Fruit fly (Drosophila melanogaster) ovary, adult (tissue): Measurements from ENCODE around the gene Ccp84Ae.

ENCODE experiments used
- CG17801 ChIP-seq: fragments of 200-800 bp; optimal IDR thresholded peaks from 2 replicates; lab custom pipeline; 2019; ENCODE audit warnings: missing biosample characterization, mild to moderate bottlenecking, missing genetic modification characterization, moderate library complexity; ENCODE audit not compliant: partially characterized antibody

The Ccp84Ae gene

DNA sequence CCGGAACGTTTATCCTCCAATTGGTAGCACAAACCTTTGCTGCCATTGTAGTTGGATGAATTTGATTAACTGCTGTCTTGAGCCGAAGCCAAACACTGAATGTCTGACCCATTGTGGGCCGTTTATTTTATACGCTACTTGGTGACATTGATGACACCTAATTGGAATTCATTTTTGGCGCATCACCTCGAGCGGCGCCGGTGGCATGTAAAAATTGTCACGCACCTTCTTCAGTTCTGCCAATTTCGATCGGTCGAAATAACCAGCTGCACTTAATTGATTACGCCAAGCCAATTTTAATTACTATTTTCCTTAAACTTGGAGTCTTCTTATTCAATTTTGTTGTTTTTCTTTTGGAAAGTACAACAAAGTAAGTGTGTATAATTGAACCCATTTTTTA lies at the start of gene Ccp84Ae:
Gene Ccp84Ae, minus strand, starts transcription at position 101 of the 400 bp plus-strand sequence.
- TF ChIP-seq CG17801 (GFP tag; lab: Kevin White, UChicago), result no peak

DNA sequence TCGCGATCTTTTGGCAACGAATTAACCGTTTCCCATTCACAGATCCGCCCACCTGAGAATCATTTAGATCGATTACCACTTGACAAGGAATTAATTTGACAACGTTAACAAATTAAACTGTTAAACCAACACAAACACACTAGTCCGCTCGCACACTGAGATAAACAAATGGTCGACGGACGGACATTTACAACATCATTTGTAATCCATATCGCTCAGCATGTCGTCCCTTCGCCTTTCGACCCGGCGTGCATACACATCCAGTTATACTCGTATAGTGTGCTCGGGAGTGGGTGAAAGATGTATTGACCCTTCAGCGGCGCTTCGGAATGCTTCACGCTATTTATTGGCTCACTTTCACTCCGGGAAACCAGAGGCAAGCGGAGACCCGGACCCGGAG lies 44.2 kb upstream of the Ccp84Ae start:
- TF ChIP-seq CG17801 (GFP tag; lab: Kevin White, UChicago), result no peak

DNA sequence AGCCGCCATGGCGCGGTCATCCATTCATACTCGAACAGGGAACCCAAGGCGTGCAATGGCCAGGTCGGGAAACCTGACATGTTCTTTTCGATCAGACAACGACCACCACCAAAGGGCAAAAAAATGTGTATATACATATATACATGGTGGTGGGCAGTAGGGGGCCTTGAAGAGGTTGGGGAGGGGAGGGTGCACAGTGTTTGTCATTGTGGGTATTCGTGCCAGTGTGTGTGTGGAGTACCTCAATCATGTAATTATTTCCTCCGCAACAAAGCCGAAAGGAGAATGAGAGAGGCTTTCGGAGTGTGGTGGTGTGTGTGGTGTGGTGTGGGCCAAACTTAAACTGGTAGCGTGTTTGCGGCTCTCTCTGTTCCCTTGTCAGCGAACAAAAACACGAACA lies 34.6 kb upstream of the Ccp84Ae start:
- TF ChIP-seq CG17801 (GFP tag; lab: Kevin White, UChicago), result no peak

DNA sequence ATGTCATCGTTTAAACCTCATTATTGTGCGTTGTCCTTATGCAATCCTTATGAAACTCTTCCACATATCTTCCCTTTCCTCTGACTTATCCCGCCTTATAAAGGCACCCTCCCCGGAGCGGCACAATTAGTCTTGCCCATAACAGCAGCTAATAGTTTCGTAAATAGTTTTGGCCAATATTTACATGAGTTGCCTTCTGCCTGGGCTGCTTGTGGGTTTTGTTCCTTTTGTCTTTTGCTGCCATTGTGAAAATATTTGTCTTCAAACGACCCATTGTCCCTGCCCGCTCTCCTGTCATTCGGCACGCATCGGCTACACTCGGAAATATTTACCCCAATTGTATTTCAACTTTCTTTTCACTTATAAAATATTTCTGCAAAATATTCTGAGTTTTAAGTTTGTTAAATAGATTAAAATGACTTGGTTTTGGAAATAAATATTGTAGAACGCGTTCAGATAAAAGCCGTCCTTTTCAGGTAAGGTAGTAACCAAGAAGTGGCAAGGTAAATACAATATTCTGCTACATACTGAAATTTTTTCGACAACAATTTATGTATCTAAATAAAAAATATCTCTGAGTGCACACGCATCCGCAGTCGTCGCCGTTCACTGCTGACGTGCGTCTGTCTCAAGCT lies 32.1 kb upstream of the Ccp84Ae start:
- TF ChIP-seq CG17801 (GFP tag; lab: Kevin White, UChicago), result no peak

DNA sequence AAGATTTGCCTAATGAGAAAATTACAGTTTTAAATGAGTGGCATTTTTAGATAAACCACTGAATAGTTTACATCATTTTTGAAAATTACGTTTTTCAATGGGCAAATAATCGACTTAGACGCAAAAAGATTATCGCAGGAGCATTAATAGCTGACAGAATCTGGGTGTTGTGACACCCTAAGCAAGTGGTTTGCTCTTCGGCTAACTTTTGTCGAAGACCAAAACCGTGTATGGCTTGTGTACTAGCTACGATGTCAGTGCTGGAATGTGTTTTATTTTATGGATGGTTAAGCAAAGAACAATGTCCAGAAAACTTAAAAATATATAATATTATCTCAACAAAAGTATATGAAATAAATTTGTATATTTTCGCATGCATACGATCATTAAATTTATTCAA lies 17.3 kb upstream of the Ccp84Ae start:
- no peak for TF ChIP-seq CG17801 (GFP tag; lab: Kevin White, UChicago)

DNA sequence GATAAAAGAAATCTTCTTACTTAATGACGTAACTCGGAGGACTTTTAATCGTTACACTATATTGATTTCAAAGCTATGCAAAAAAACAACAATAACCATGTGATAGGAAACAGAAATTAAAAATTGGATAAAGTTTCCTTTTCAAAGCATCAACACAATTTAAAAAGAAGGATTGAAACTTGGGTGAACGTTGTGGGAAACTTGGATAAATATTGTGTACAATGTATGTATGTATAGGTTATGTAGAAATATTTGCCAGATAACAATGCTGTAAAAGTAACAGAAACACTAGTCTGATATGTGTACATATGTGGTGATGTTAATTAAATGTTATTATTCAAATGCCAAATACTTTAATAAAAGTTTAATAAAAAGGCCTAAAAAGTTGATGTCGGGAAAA lies 14.8 kb upstream of the Ccp84Ae start:
- TF ChIP-seq CG17801 (GFP tag; lab: Kevin White, UChicago), result no peak

DNA sequence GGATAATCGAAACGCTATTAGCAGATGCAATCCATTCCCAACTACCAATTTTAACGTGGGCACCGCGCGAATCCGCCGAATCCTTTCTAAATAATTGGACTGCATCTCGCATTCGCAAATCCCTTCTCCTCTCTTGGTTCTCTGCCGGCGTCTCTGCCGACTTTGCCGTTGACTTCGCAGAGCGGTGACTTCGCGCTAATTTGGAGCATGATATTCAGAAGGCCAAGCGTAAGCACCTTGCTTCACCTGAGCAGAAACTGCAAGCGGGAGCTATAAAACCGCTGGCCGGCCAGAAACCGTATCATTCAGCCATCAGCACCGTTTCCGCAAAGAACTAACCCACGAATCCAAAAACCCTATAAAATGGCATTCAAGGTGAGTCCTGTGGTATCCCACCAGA lies 12.2 kb upstream of the Ccp84Ae start, which contains the start of gene Ccp84Aa:
Gene Ccp84Aa, plus strand, starts transcription at position 301 of the 400 bp plus-strand sequence.
- no peak for TF ChIP-seq CG17801 (GFP tag; lab: Kevin White, UChicago)

DNA sequence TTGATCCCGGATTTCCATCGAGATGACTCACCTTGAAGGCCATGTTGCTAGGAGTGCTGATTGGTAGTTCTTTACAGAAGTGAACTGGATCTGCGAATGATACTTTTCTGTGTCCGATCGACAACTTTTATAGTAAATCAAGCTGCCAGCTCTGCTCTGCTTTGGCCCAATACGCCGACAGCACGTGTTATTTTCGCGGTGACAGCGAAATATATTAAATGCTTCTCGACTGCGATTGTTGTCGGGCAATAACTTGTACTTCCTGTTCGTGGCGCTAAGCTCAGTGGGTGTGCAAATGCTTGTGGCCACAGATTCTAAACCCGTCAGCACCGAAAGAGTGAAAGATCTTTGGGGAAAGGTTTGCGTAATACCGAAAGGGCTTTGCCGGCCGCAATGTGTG lies 11.2 kb upstream of the Ccp84Ae start, which contains the start of gene Ccp84Ab:
Gene Ccp84Ab, minus strand, starts transcription at position 101 of the 400 bp plus-strand sequence.
- no peak for TF ChIP-seq CG17801 (GFP tag; lab: Kevin White, UChicago)

DNA sequence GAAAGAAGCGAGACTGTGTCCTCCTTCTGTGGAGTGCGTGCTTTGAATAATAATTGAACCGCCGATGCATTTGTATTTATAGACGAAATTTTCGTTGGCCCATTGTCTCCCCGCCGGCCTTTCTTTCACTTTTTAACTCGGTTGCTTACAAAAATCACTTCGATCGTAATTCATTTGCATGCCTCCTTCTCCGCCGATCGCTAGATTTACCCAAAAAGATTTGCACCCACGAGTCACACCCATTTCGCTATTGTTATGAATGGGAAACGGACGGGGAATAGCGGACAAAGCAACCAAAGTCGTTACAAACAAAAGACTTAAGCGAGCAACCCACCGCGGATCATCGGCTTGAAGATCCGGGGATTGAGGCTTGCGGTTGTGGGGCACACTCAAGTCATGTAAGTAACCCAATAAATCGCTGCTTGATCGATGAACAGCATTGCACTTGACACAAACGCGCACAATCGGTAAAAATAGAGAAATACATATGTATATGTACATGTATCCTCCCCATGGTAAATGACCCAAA lies 4.7 kb upstream of the Ccp84Ae start, which contains the start of gene Ccp84Ac:
Gene Ccp84Ac, minus strand, starts transcription at position 51 of the 529 bp plus-strand sequence.
- TF ChIP-seq CG17801 (GFP tag; lab: Kevin White, UChicago), result no peak

DNA sequence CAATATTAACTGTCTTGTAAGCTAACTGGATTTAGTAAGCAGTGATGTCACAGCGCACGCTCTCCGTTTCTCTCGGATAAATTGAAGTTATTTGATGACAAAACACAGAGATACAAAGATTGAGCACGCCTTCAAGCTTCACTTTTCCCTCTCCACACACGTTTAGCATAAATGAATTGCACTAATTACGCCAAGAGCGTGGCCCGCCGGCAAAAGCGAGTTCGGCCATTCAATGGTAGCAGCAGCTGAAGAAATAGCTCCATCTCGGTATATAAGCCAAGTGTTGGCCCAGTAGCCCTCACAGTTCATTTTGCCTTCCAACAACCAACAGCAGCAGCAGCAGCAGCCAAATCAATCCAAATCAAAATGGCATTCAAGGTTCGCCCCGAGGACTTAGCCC lies 874 bp upstream of the Ccp84Ae start, which contains the start of gene Ccp84Ad:
Gene Ccp84Ad, plus strand, starts transcription at position 301 of the 400 bp plus-strand sequence.
- TF ChIP-seq CG17801 (GFP tag; lab: Kevin White, UChicago), result no peak

DNA sequence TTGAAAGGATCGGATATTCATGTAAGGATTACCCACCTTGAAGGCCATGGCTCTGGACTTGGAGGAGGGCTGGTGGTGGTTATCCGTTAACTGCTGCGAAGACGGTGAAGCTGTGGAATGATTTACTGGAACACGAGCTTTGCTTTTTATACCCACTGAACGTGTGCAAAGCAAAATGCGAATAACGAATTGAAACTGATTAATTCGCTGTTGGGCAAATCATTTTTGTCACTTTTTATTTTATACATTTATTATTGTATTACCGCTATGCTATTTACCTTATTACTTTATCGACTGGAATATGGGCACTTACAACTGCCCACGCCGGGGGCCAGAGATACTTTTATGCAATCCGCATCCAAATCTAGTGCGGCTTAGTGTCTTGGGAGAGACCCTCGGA lies 1.4 kb downstream of the Ccp84Ae start, which contains the start of gene Ccp84Af:
Gene Ccp84Af, minus strand, starts transcription at position 101 of the 400 bp plus-strand sequence.
- TF ChIP-seq CG17801 (GFP tag; lab: Kevin White, UChicago), result no peak

DNA sequence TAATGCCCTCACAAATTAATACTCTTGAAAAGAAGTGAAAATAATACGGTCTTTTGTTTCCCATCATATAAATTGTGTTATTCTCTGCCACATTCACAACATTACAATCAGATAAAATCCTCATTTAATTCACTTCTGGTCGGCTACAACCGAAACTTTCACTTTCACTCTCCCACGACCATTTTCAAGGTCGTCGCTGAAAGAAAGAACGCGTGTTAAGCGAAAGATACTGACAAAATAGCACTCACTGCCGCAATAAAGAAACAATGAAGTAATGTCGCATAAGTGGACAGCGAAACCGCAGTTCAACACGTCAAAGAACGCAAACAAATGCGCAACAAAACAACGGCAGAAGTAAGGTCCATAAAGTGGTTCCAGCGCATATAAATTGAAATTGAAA lies 3.4 kb downstream of the Ccp84Ae start:
- TF ChIP-seq CG17801 (GFP tag; lab: Kevin White, UChicago), result no peak

DNA sequence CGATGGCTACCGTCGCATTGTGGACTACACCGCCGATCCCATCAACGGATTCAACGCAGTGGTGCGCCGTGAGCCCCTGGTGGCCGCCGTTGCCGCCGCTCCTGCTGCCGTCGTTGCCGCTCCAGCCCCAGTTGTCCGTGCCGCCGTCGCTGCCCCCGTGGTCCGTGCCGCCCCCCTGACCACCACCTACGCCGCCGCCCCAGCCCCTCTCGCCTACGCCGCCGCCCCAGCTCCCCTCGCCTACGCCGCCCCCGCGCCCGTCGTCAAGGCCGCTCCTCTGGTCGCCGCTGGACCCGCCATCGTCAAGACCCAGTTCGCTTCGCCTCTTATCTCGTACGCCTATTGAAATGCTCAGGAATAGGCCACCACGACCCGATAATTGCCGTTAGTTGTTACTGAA lies 4.3 kb downstream of the Ccp84Ae start:
- TF ChIP-seq CG17801 (GFP tag; lab: Kevin White, UChicago), result no peak

DNA sequence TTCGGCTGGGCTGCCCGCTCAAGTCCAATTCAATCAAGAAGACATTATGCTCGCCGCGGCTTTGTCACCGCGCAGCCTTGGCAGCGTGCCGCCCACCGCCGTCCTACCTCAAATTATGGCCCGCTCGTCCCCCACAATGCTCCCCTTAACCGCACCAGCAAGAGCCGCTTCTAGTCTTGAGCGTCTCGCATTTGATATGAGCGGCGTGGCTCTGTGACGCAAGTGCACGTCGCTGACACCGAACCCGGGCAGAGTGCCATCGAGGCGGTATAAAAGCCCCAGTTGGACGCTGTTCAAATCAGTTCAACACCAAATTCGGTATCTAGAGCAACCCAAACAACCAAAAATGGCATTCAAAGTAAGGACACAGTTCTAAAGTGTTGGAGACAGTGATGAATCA lies 5.1 kb downstream of the Ccp84Ae start, which contains the start of gene Ccp84Ag:
Gene Ccp84Ag, plus strand, starts transcription at position 301 of the 400 bp plus-strand sequence.
- no peak for TF ChIP-seq CG17801 (GFP tag; lab: Kevin White, UChicago)

DNA sequence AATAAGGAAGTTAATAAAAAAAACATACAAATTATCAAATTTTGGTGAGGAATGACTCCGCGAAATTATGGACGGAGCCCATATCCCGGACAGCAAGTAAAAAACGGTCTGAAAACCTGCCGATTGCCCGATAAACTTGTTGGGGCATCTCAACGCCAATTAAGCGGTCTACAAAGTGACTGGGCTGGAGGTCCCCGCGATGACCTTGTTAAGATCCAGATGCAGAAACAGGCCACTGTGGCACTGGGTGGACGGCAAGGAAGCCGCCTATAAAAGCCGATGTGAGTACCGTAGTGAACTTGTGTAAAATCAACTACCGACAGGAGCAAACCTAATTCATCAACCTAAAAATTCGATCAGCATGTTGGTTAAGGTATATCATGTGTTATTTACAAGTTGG lies 7.4 kb downstream of the Ccp84Ae start, which contains the start of gene Edg84A:
Gene Edg84A, plus strand, starts transcription at position 301 of the 400 bp plus-strand sequence.
- TF ChIP-seq CG17801 (GFP tag; lab: Kevin White, UChicago), result no peak

DNA sequence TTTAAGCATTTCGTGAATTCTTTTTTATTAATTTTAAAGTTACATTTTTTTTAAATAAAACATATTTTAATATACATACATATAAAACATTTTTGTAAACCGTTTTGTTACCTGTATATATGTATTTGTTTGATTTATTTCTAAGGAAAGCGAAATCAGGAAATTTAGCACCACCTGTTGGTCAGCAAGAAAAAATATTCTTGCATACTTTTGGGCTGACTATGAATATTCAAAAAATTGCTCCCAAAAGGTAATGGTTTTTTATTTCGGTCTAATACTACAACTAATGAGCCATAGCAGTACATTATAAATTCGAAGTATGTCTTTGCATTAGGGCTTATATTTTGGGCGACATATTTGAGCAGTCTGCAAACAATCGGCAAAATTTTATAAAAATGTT lies 7.9 kb downstream of the Ccp84Ae start:
- TF ChIP-seq CG17801 (GFP tag; lab: Kevin White, UChicago), result no peak
